Fruit fly (Drosophila melanogaster) whole organism, larva: ENCODE data around the gene CG10853.

Experiments used
- noc ChIP-seq: fragments of 200-800 bp; sonication (Bioruptor generic); optimal IDR thresholded peaks from 3 replicates; lab custom pipeline; 2019; ENCODE audit warnings: missing biosample characterization, mild to moderate bottlenecking, missing genetic modification characterization, moderate library complexity

Gene CG10853

dm6 chr3L:3947301-3947941, at the start of gene CG10853:
Gene CG10853 (plus strand): TSS chr3L:3947891.
- TF ChIP-seq noc (tag; lab: Kevin White, UChicago) = no peak

DNA sequence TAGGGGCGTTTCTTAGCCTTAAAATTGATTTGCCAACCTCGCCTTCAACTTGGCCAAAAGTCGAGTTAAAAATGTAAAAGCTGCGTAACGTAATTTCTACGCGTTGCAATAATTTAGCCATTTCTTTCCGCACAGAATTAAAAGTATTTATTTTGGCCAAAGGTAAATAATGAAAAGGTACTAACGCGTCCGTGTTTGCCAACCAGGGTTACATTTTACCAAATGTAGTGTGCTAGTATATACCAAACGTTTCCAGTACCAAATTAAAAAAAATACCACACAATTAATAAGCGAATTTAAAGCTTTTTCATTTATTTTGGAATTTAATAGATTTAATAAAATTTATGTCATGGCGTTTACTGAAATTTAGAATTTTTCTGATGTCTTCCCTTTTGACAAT, 48.7 kb upstream of the CG10853 start, which contains the start of gene Ccz1:
Gene Ccz1, minus strand, starts transcription at position 179 of the 400 bp plus-strand sequence.
- TF ChIP-seq noc (tag; lab: Kevin White, UChicago) = no peak

DNA sequence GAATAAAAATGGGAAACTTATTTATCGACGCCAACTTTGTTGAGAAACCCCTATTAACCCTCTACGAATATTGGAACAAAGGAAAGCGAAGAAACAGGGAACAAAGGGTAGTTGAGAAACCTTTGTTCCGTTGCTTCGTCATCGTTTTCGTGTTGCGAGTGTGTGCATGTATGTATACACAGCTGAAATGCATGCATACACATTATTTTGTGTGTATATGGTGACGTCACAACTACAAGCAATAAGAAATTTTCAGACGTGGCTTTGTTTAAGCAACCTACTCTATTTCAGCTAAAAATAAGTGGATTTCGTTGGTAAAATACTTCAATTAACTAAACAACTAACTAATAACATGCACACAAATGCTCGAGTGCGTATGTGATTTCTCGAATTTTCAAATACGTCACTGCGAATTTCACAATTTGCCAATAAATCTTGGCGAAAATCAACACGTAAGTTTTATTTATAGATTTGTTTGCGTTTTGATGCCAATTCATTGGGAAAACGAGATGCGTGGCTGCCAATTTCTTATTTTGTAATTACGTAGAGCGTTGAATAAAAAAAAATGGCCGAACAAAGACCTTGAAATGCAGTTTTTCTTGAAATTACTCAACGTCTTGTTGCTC, 45.7 kb upstream of the CG10853 start:
- TF ChIP-seq noc (tag; lab: Kevin White, UChicago) = no peak

- TF ChIP-seq noc (tag; lab: Kevin White, UChicago) = no peak
These were observed 45.0 kb upstream of the CG10853 start, which contains the start of gene Ubi-p63E for dm6 chr3L:3902491-3903198. Gene Ubi-p63E (minus strand): TSS chr3L:3903184.

dm6 chr3L:3903301-3903700, 44.4 kb upstream of the CG10853 start, which contains the start of gene Sc2:
Gene Sc2 (plus strand): TSS chr3L:3903492.
- no peak for TF ChIP-seq noc (tag; lab: Kevin White, UChicago)

dm6 chr3L:3905111-3905510, 42.6 kb upstream of the CG10853 start, which contains the start of gene ida:
Gene ida (plus strand): TSS chr3L:3905344.
- TF ChIP-seq noc (tag; lab: Kevin White, UChicago) = no peak

DNA sequence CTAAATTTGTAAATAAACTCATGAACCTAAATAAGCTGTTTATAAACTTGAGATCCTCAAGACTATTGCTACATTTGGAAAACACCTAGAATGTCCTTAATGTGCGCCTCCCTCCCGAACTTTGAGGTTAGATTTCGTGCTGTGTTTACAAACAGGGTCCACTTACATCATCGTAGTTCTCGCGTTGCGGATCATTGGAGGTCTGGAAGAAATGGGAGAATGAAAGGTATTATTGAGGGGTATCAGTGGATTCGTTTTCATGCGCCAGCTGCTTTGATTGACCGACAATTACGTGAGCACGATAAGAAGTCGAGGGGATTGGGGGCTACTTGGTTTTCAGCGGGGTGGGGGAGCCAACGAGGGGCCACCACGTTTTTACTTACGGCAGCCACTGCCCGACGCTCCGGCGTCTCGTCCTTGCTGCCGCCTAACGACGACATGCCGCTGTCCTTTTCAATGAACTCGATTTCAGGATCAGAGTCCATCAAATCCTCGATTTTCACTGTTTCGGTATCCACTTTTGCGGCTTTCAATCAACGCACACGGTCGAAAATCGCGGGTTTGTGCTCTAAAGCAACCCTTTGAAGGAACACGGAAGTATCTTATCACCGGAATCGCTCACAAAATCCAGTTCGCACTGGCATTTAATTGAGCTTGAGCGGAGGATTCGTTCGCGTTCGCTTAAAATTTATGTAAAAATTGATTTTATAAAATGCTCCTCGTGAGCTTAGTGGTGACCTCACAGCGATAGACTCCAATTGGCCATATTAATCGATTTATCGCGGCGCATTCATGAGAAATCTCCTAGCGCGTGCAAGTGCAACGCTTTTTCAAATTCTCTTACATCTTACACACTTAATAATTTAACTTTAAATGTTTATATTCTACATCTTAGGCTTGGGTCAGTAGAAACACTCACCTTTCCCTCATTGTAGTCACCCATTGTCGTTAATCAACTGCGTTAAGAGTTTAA, 38.6 kb upstream of the CG10853 start:
- no peak for TF ChIP-seq noc (tag; lab: Kevin White, UChicago)

DNA sequence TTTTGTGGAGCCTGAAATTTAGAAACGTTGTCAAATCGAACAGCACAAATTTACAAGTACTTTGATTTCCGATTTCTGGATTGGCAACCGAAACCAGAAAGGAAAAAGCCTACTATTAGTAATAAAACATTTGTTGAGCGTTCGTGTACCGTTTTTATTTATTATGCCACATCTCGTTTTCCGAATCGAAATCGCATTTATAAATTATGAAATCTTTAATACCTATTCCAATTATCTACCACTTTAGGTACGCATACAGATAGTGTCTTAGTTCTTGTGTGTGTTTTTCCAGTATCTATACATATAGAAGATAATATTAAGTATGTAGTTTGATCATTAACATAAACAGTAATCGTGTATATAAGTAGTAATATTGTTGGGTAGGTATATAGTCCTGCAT, 37.9 kb upstream of the CG10853 start, which contains the start of gene mge:
Gene mge, minus strand, starts transcription at position 101 of the 400 bp plus-strand sequence.
- TF ChIP-seq noc (tag; lab: Kevin White, UChicago) = no peak

dm6 chr3L:3912134-3912533, 35.6 kb upstream of the CG10853 start:
- TF ChIP-seq noc (tag; lab: Kevin White, UChicago) = no peak

DNA sequence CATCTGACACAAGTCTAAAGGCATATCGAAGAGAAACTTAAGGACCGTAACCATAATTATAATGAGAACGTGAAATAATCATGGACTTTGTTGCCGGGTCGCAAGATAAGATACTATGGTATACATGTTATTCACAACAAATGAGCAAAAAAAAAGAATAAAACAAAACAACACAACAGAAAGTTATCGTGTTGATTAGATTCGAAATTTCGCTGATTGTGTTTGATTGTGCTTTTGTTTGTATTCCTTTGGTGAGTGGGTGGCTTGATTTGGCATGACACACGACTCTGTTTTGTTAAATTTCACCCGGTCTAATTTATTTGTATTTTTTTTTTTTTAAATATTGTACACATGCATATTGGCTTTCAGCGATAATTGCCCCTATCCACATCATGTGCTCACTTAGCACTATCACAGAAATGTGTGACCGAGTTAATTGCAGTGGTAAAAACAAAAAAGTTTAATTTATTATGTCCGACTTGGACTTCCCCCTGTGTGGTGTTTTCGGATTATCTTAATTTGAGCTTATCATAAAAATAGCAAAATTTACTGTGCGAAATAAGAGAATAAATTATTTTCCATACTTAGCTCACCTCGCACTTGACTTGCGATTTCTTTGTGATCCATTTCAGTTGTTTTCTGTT, 23.9 kb upstream of the CG10853 start:
- TF ChIP-seq noc (tag; lab: Kevin White, UChicago) = peak; percentile 35

DNA sequence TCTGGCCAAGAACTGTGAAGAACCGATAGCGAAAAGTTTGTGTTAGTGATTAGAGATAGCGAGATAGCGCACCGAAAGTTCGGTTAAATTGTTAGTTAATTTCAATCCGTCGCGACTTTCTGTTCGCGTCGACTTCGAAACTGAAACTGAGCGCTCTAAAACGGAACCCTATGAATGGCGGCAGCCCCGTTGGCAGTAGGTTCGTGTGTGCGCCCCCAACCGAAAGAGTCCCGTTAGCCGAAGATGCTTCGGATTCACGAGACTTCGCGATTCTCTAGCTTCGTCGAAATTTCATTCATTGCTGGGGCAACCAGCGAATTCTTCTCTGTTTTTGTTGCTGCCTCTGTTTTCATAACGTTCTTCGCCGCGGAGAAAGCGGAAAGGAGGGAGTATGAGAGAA, 22.2 kb upstream of the CG10853 start:
- peak; percentile 54 for TF ChIP-seq noc (tag; lab: Kevin White, UChicago)

- TF ChIP-seq noc (tag; lab: Kevin White, UChicago) = no peak
These were observed 21.4 kb upstream of the CG10853 start for dm6 chr3L:3926191-3926765.

DNA sequence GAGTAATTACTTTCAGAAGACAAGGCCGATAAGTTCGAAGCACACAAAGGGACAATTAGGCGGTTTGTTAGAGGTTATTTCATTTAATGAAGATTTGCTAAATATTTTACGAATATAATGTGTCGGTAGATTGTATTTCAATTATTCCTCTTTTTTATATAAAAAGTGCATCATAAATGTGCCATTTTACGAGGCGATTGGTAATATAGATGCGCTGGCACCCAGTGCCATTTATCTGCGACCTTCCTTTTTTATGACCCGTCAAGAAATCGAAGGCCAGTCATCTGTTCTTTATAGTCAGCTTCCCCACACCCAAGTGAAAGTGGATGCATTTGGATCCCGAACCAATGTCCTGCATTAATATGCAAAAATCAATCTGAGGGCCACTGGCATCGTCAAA, 20.2 kb upstream of the CG10853 start:
- no peak for TF ChIP-seq noc (tag; lab: Kevin White, UChicago)
